Fruit fly (Drosophila melanogaster) whole organism, embryonic: Measurements from ENCODE around the gene gce.

Experiments
- Antp ChIP-seq: fragments of 200-800 bp; sonication (Bioruptor generic); optimal IDR thresholded peaks from 3 replicates; lab custom pipeline; 2016; ENCODE audit warnings: missing biosample characterization, missing genetic modification characterization
- CG10274 ChIP-seq: fragments of 200-800 bp; sonication (Bioruptor generic); optimal IDR thresholded peaks from 3 replicates; lab custom pipeline; 2017; ENCODE audit warnings: missing biosample characterization, mild to moderate bottlenecking, missing genetic modification characterization
- CG10321 ChIP-seq: fragments of 200-800 bp; sonication (Bioruptor generic); IDR thresholded peaks from 2 replicates; pipeline ENCODE4 v1.3.6; 2022; ENCODE audit warnings: missing biosample characterization, missing genetic modification characterization
- CG11093 ChIP-seq: fragments of 200-800 bp; sonication (Bioruptor generic); IDR thresholded peaks from 3 replicates; pipeline ENCODE4 v1.3.6; 2022; ENCODE audit warnings: missing biosample characterization, missing genetic modification characterization
- CG11695 ChIP-seq: fragments of 200-800 bp; sonication (Bioruptor generic); IDR thresholded peaks from 3 replicates; pipeline ENCODE4 v1.3.6; 2022; ENCODE audit warnings: missing biosample characterization, missing genetic modification characterization
- CG12769 ChIP-seq: fragments of 200-800 bp; sonication (Bioruptor generic); optimal IDR thresholded peaks from 2 replicates; lab custom pipeline; 2019; ENCODE audit warnings: missing biosample characterization, mild to moderate bottlenecking, missing genetic modification characterization, moderate library complexity
- CG14860 ChIP-seq: fragments of 200-800 bp; sonication (Bioruptor generic); IDR thresholded peaks from 3 replicates; pipeline ENCODE4 v1.3.6; 2022; ENCODE audit warnings: missing biosample characterization, missing genetic modification characterization; ENCODE audit not compliant: partially characterized antibody
- CG15514 ChIP-seq: fragments of 200-800 bp; sonication (Bioruptor generic); optimal IDR thresholded peaks from 3 replicates; lab custom pipeline; 2017; ENCODE audit warnings: missing biosample characterization, missing genetic modification characterization, mild to moderate bottlenecking, moderate library complexity, missing genetic modification reagents
- CG17568 ChIP-seq: fragments of 200-800 bp; sonication (Bioruptor generic); optimal IDR thresholded peaks from 2 replicates; lab custom pipeline; 2018; ENCODE audit warnings: missing biosample characterization, mild to moderate bottlenecking, missing genetic modification characterization, moderate library complexity
- CG17802 ChIP-seq: fragments of 200-800 bp; sonication (Bioruptor generic); optimal IDR thresholded peaks from 2 replicates; lab custom pipeline; 2018; ENCODE audit warnings: missing biosample characterization, mild to moderate bottlenecking, missing genetic modification characterization, moderate library complexity
- CG18599 ChIP-seq: fragments of 200-800 bp; sonication (Bioruptor generic); optimal IDR thresholded peaks from 3 replicates; lab custom pipeline; 2017; ENCODE audit warnings: missing biosample characterization, missing genetic modification characterization, mild to moderate bottlenecking, moderate library complexity, missing genetic modification reagents
- CG32767 ChIP-seq: fragments of 200-800 bp; sonication (Bioruptor generic); IDR thresholded peaks from 2 replicates; pipeline ENCODE4 v1.3.6; 2022; ENCODE audit warnings: missing biosample characterization, missing genetic modification characterization
- CG4854 ChIP-seq: fragments of 200-800 bp; sonication (Bioruptor generic); optimal IDR thresholded peaks from 2 replicates; lab custom pipeline; 2016; ENCODE audit warnings: missing biosample characterization, missing genetic modification characterization, inconsistent platforms
- CG6272 ChIP-seq: fragments of 200-800 bp; sonication (Bioruptor generic); IDR thresholded peaks from 2 replicates; pipeline ENCODE4 v1.3.6; 2022; ENCODE audit warnings: missing biosample characterization, missing genetic modification characterization
- CG7357 ChIP-seq: fragments of 200-800 bp; sonication (Bioruptor generic); IDR thresholded peaks from 3 replicates; pipeline ENCODE4 v1.3.6; 2022; ENCODE audit warnings: missing biosample characterization, missing genetic modification characterization
- CG7963 ChIP-seq: fragments of 200-800 bp; sonication (Bioruptor generic); IDR thresholded peaks from 3 replicates; pipeline ENCODE4 v1.3.6; 2022; ENCODE audit warnings: missing biosample characterization, missing genetic modification characterization; ENCODE audit not compliant: partially characterized antibody
- CG8089 ChIP-seq: fragments of 200-800 bp; sonication (Bioruptor generic); optimal IDR thresholded peaks from 3 replicates; lab custom pipeline; 2016; ENCODE audit warnings: missing biosample characterization, missing genetic modification characterization
- CG9215 ChIP-seq: fragments of 200-800 bp; sonication (Bioruptor generic); IDR thresholded peaks from 2 replicates; pipeline ENCODE4 v1.3.6; 2022; ENCODE audit warnings: missing biosample characterization, missing genetic modification characterization
- CoRest ChIP-seq: fragments of 200-800 bp; sonication (Bioruptor generic); optimal IDR thresholded peaks from 3 replicates; lab custom pipeline; 2018; ENCODE audit warnings: missing biosample characterization, mild to moderate bottlenecking, missing genetic modification characterization, moderate library complexity
- Dad ChIP-seq: fragments of 200-800 bp; sonication (Bioruptor generic); optimal IDR thresholded peaks from 3 replicates; lab custom pipeline; 2016; ENCODE audit warnings: missing biosample characterization, missing genetic modification characterization
- Dek ChIP-seq: fragments of 200-800 bp; sonication (Bioruptor generic); optimal IDR thresholded peaks from 3 replicates; lab custom pipeline; 2019; ENCODE audit warnings: missing biosample characterization, mild to moderate bottlenecking, missing genetic modification characterization, moderate library complexity
- Dip3 ChIP-seq: fragments of 200-800 bp; sonication (Bioruptor generic); optimal IDR thresholded peaks from 3 replicates; lab custom pipeline; 2016; ENCODE audit warnings: missing biosample characterization, missing genetic modification characterization
- Dll ChIP-seq: fragments of 200-800 bp; sonication (Bioruptor generic); IDR thresholded peaks from 4 replicates; pipeline ENCODE4 v1.3.6; 2022; ENCODE audit warnings: missing biosample characterization, missing genetic modification characterization; ENCODE audit not compliant: partially characterized antibody
- Eip74EF ChIP-seq, 2 experiments: fragments of 200-800 bp in 1 of 2; fragments of >200 bp in 1 of 2; sonication (Bioruptor generic) in 1 of 2; optimal IDR thresholded peaks; 2 replicates each; lab custom pipeline; 2017 to 2019; ENCODE audit warnings: missing biosample characterization in 2 of 2, missing genetic modification characterization in 2 of 2, mild to moderate bottlenecking in 1 of 2, moderate library complexity in 1 of 2
- Ets65A ChIP-seq: fragments of 200-800 bp; sonication (Bioruptor generic); peaks from one replicate; lab custom pipeline; 2016; ENCODE audit warnings: missing biosample characterization, missing genetic modification characterization
- HLH54F ChIP-seq: fragments of 200-800 bp; sonication (Bioruptor generic); optimal IDR thresholded peaks from 3 replicates; lab custom pipeline; 2016; ENCODE audit warnings: missing biosample characterization, missing genetic modification characterization
- Hsf ChIP-seq: fragments of 200-800 bp; sonication (Bioruptor generic); optimal IDR thresholded peaks from 3 replicates; lab custom pipeline; 2016; ENCODE audit warnings: missing biosample characterization, missing genetic modification characterization
- Max ChIP-seq: fragments of 200-800 bp; sonication (Bioruptor generic); optimal IDR thresholded peaks from 2 replicates; lab custom pipeline; 2016; ENCODE audit warnings: missing biosample characterization, mild to moderate bottlenecking, missing genetic modification characterization
- Nf-YC ChIP-seq: fragments of 200-800 bp; optimal IDR thresholded peaks from 3 replicates; lab custom pipeline; 2019; ENCODE audit warnings: missing biosample characterization, mild to moderate bottlenecking, missing genetic modification characterization, moderate library complexity
- Optix ChIP-seq: fragments of 200-800 bp; sonication (Bioruptor generic); IDR thresholded peaks from 3 replicates; pipeline ENCODE4 v1.3.6; 2022; ENCODE audit warnings: missing biosample characterization, missing genetic modification characterization
- Pdp1 ChIP-seq, 2 experiments: fragments of 200-800 bp; sonication (Bioruptor generic); optimal IDR thresholded peaks; 3 replicates each; lab custom pipeline; 2016; ENCODE audit warnings: missing biosample characterization in 2 of 2, missing genetic modification characterization in 2 of 2, mild to moderate bottlenecking in 1 of 2, moderate library complexity in 1 of 2
- Rfx ChIP-seq: fragments of 200-800 bp; sonication (Bioruptor generic); IDR thresholded peaks from 2 replicates; pipeline ENCODE4 v1.3.6; 2022; ENCODE audit warnings: missing biosample characterization, missing genetic modification characterization
- Ssrp ChIP-seq: fragments of 200-800 bp; sonication (Bioruptor generic); optimal IDR thresholded peaks from 2 replicates; lab custom pipeline; 2018; ENCODE audit warnings: missing biosample characterization, mild to moderate bottlenecking, missing genetic modification characterization, moderate library complexity
- Trl ChIP-seq, 3 experiments: fragments of >200 bp in 2 of 3; fragments of 200-800 bp in 1 of 3; sonication (Bioruptor generic) in 1 of 3; optimal IDR thresholded peaks; 2 replicates in 1 of 3; 3 replicates in 2 of 3; lab custom pipeline; 2016 to 2017; ENCODE audit warnings: missing biosample characterization in 1 of 3, missing genetic modification characterization in 1 of 3
- Xbp1 ChIP-seq: fragments of 200-800 bp; sonication (Bioruptor generic); optimal IDR thresholded peaks from 3 replicates; lab custom pipeline; 2016; ENCODE audit warnings: missing biosample characterization, mild to moderate bottlenecking, missing genetic modification characterization
- btn ChIP-seq: fragments of 200-800 bp; sonication (Bioruptor generic); optimal IDR thresholded peaks from 2 replicates; lab custom pipeline; 2016; ENCODE audit warnings: missing biosample characterization, missing genetic modification characterization
- cato ChIP-seq: fragments of 200-800 bp; sonication (Bioruptor generic); optimal IDR thresholded peaks from 2 replicates; lab custom pipeline; 2016; ENCODE audit warnings: missing biosample characterization, missing genetic modification characterization, borderline replicate concordance
- cg ChIP-seq: fragments of 200-800 bp; sonication (Bioruptor generic); optimal IDR thresholded peaks from 3 replicates; lab custom pipeline; 2019; ENCODE audit warnings: missing biosample characterization, mild to moderate bottlenecking, missing genetic modification characterization, moderate library complexity
- chinmo ChIP-seq: fragments of 200-800 bp; sonication (Bioruptor generic); IDR thresholded peaks from 4 replicates; pipeline ENCODE4 v1.3.6; 2022; ENCODE audit warnings: missing biosample characterization, missing genetic modification characterization; ENCODE audit not compliant: partially characterized antibody
- crc ChIP-seq: fragments of 200-800 bp; sonication (Bioruptor generic); optimal IDR thresholded peaks from 2 replicates; lab custom pipeline; 2016; ENCODE audit warnings: missing biosample characterization, missing genetic modification characterization
- dan ChIP-seq: fragments of 200-800 bp; sonication (Bioruptor generic); IDR thresholded peaks from 2 replicates; pipeline ENCODE4 v1.3.6; 2022; ENCODE audit warnings: missing biosample characterization, missing genetic modification characterization
- esg ChIP-seq: fragments of 200-800 bp; sonication (Bioruptor generic); conservative IDR thresholded peaks from 2 replicates; pipeline ENCODE4 v1.3.6; 2022; ENCODE audit warnings: missing biosample characterization, missing genetic modification characterization
- eve ChIP-seq, 2 experiments: fragments of >200 bp; optimal IDR thresholded peaks; 2 replicates each; lab custom pipeline; 2017; ENCODE audit warnings: missing biosample characterization in 2 of 2, missing genetic modification characterization in 2 of 2
- hbn ChIP-seq: fragments of 200-800 bp; sonication (Bioruptor generic); IDR thresholded peaks from 2 replicates; pipeline ENCODE4 v1.3.6; 2022; ENCODE audit warnings: missing biosample characterization, missing genetic modification characterization; ENCODE audit not compliant: partially characterized antibody
- hth ChIP-seq: fragments of >200 bp; optimal IDR thresholded peaks from 2 replicates; lab custom pipeline; 2017; ENCODE audit warnings: inconsistent platforms
- maf-S ChIP-seq: fragments of 200-800 bp; sonication (Bioruptor generic); optimal IDR thresholded peaks from 2 replicates; lab custom pipeline; 2016; ENCODE audit warnings: missing biosample characterization, missing genetic modification characterization
- oc ChIP-seq: fragments of 200-800 bp; sonication (Bioruptor generic); optimal IDR thresholded peaks from 2 replicates; lab custom pipeline; 2018; ENCODE audit warnings: missing biosample characterization, mild to moderate bottlenecking, missing genetic modification characterization, moderate library complexity
- sim ChIP-seq: fragments of 200-800 bp; sonication (Bioruptor generic); IDR thresholded peaks from 2 replicates; pipeline ENCODE4 v1.3.6; 2022; ENCODE audit warnings: missing biosample characterization, missing genetic modification characterization
- tx ChIP-seq: fragments of 200-800 bp; sonication (Bioruptor generic); optimal IDR thresholded peaks from 2 replicates; lab custom pipeline; 2016; ENCODE audit warnings: missing biosample characterization, missing genetic modification characterization

Gene gce

DNA sequence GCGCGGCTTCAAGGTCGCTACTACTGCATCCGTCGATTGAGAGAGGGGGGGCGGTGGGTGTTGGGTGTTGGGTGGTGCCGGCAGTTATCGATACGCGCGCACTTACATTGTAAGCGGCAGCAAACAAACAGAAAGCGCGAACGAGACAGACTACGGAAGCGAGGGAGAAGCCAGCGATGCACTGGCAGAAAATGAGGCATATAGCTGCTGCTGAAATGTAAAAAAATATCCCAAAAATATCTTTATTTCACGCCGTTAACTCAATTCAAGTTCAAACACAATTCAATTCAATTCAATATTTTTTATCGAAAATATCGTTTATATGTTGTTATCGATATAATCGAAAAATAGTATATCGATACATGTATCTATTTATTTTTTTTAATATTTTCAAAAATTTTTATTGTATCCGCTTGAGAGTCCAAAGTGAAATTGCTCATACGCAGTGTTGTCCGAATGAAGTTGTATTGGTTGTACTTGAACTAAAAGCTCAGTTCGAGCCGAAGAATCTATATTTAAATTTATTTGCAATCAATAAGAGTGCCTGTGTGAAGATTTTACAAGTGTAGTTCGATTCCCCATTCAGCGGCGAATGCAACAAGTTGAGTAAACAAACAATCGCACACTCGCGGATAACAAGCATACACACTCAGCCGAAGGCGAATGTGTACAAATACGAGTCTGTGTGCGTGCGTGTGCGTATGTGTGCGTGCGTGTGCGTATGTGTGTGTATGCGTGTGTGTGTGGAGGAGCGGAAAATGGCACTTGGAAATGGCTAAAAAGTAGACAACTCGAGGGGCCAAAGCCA is 14.7 kb downstream of the gce start (continued):
- TF ChIP-seq Pdp1 (GFP tag; optimal IDR thresholded peaks at IDR 0.05; lab: Kevin White, UChicago) (no peak), btn (no peak), oc (tag; lab: Kevin White, UChicago) (no peak), sim (GFP tag; lab: Robert Waterston, UW) (no peak), Dad (GFP tag; lab: Kevin White, UChicago) (no peak), eve (GFP tag; optimal IDR thresholded peaks at IDR 0.05; lab: Kevin White, UChicago) (no peak), Ets65A (GFP tag; lab: Kevin White, UChicago) (peak; percentile 52), CG7963 (GFP tag; lab: Robert Waterston, UW) (no peak), hbn (GFP tag; lab: Robert Waterston, UW) (no peak), Rfx (peak; percentile 49), Max (GFP tag; lab: Kevin White, UChicago) (no peak), Dll (GFP tag; lab: Robert Waterston, UW) (no peak), CG10321 (GFP tag; lab: Robert Waterston, UW) (no peak), Xbp1 (peak; percentile 46), CG17568 (GFP tag; lab: Kevin White, UChicago) (no peak), CoRest (tag; lab: Kevin White, UChicago) (peak; percentile 54), CG18599 (GFP tag; lab: Kevin White, UChicago) (no peak), CG7357 (GFP tag; lab: Robert Waterston, UW) (no peak), cato (GFP tag; lab: Kevin White, UChicago) (no peak), Antp (GFP tag; lab: Kevin White, UChicago) (no peak), chinmo (GFP tag; lab: Robert Waterston, UW) (no peak), maf-S (no peak), Ssrp (tag; lab: Kevin White, UChicago) (peak; percentile 38), Eip74EF (GFP tag; optimal IDR thresholded peaks at IDR 0.05; lab: Kevin White, UChicago) (peak in 1 of 2 experiments; percentile 95), tx (GFP tag; lab: Kevin White, UChicago) (no peak), CG14860 (GFP tag; lab: Robert Waterston, UW) (no peak), Hsf (GFP tag; lab: Kevin White, UChicago) (no peak), CG9215 (GFP tag; lab: Robert Waterston, UW) (no peak), CG10274 (GFP tag; lab: Kevin White, UChicago) (no peak), CG6272 (no peak), CG12769 (no peak), CG17802 (tag; lab: Kevin White, UChicago) (no peak), cg (peak; percentile 37), CG11093 (no peak), CG15514 (GFP tag; lab: Kevin White, UChicago) (no peak), Dek (tag; lab: Kevin White, UChicago) (no peak), CG32767 (GFP tag; lab: Robert Waterston, UW) (no peak), CG11695 (GFP tag; lab: Robert Waterston, UW) (0 out of 3 replicates have a peak, but pooled peaks have one; percentile 26), CG4854 (GFP tag; lab: Kevin White, UChicago) (no peak), Dip3 (GFP tag; lab: Kevin White, UChicago) (no peak), Trl (optimal IDR thresholded peaks at IDR 0.05; lab: Kevin White, UChicago) (peak in 1 of 2 experiments; percentile 6), Trl (GFP tag; optimal IDR thresholded peaks at IDR 0.05; lab: Kevin White, UChicago) (no peak), Nf-YC (tag; lab: Kevin White, UChicago) (no peak), dan (GFP tag; lab: Robert Waterston, UW) (no peak), Optix (no peak), esg (GFP tag; lab: Robert Waterston, UW) (peak; percentile 42), HLH54F (GFP tag; lab: Kevin White, UChicago) (no peak), hth (no peak), crc (GFP tag; lab: Kevin White, UChicago) (no peak), CG8089 (GFP tag; lab: Kevin White, UChicago) (no peak)
